Fruit fly (Drosophila melanogaster) whole organism, embryonic: Measurements from ENCODE around the gene CG42710.
A peak's percentile ranks its signal among the peaks of the same experiment; 100 is the strongest.

Experiments used
- CG10267 ChIP-seq: fragments of 200-800 bp; sonication (Bioruptor generic); optimal IDR thresholded peaks from 2 replicates; lab custom pipeline; 2018; ENCODE audit warnings: missing biosample characterization, mild to moderate bottlenecking, missing genetic modification characterization, moderate library complexity
- CG10959 ChIP-seq: fragments of 200-800 bp; sonication (Bioruptor generic); IDR thresholded peaks from 2 replicates; pipeline ENCODE4 v1.3.6; 2022; ENCODE audit warnings: missing biosample characterization, missing genetic modification characterization
- CG11093 ChIP-seq: fragments of 200-800 bp; sonication (Bioruptor generic); IDR thresholded peaks from 3 replicates; pipeline ENCODE4 v1.3.6; 2022; ENCODE audit warnings: missing biosample characterization, missing genetic modification characterization
- CG12299 ChIP-seq: fragments of 200-800 bp; sonication (Bioruptor generic); optimal IDR thresholded peaks from 2 replicates; lab custom pipeline; 2018; ENCODE audit warnings: missing biosample characterization, mild to moderate bottlenecking, missing genetic modification characterization
- CG12769 ChIP-seq: fragments of 200-800 bp; sonication (Bioruptor generic); optimal IDR thresholded peaks from 2 replicates; lab custom pipeline; 2019; ENCODE audit warnings: missing biosample characterization, mild to moderate bottlenecking, missing genetic modification characterization, moderate library complexity
- CG1529 ChIP-seq: fragments of 200-800 bp; sonication (Bioruptor generic); optimal IDR thresholded peaks from 3 replicates; lab custom pipeline; 2018; ENCODE audit warnings: missing biosample characterization, missing genetic modification characterization
- CG16815 ChIP-seq: fragments of 200-800 bp; sonication (Bioruptor generic); optimal IDR thresholded peaks from 3 replicates; lab custom pipeline; 2017; ENCODE audit warnings: missing biosample characterization, mild to moderate bottlenecking, missing genetic modification characterization
- CG17328 ChIP-seq: fragments of 200-800 bp; sonication (Bioruptor generic); IDR thresholded peaks from 2 replicates; pipeline ENCODE4 v1.3.6; 2022; ENCODE audit warnings: missing biosample characterization, missing genetic modification characterization
- CG31365 ChIP-seq: fragments of 200-800 bp; sonication (Bioruptor generic); optimal IDR thresholded peaks from 2 replicates; lab custom pipeline; 2018; ENCODE audit warnings: missing biosample characterization, mild to moderate bottlenecking, missing genetic modification characterization
- CG32772 ChIP-seq: fragments of 200-800 bp; sonication (Bioruptor generic); IDR thresholded peaks from 2 replicates; pipeline ENCODE4 v1.3.6; 2022; ENCODE audit warnings: missing biosample characterization, missing genetic modification characterization
- CG4360 ChIP-seq: fragments of 200-800 bp; sonication (Bioruptor generic); IDR thresholded peaks from 2 replicates; pipeline ENCODE4 v1.3.6; 2022; ENCODE audit warnings: missing biosample characterization, missing genetic modification characterization
- CG43689 ChIP-seq: fragments of 200-800 bp; sonication (Bioruptor generic); IDR thresholded peaks from 2 replicates; pipeline ENCODE4 v1.3.6; 2022; ENCODE audit warnings: missing biosample characterization, missing genetic modification characterization
- CG4424 ChIP-seq: fragments of 200-800 bp; sonication (Bioruptor generic); optimal IDR thresholded peaks from 3 replicates; lab custom pipeline; 2016; ENCODE audit warnings: missing biosample characterization, missing genetic modification characterization
- CG7271 ChIP-seq: fragments of 200-800 bp; sonication (Bioruptor generic); optimal IDR thresholded peaks from 2 replicates; lab custom pipeline; 2018; ENCODE audit warnings: missing biosample characterization, mild to moderate bottlenecking, missing genetic modification characterization, moderate library complexity
- CG7786 ChIP-seq: fragments of 200-800 bp; sonication (Bioruptor generic); optimal IDR thresholded peaks from 2 replicates; lab custom pipeline; 2016; ENCODE audit warnings: missing biosample characterization, missing genetic modification characterization
- CG9727 ChIP-seq: fragments of 200-800 bp; sonication (Bioruptor generic); optimal IDR thresholded peaks from 3 replicates; lab custom pipeline; 2017; ENCODE audit warnings: missing biosample characterization, mild to moderate bottlenecking, missing genetic modification characterization
- Dbx ChIP-seq: fragments of 200-800 bp; sonication (Bioruptor generic); IDR thresholded peaks from 3 replicates; pipeline ENCODE4 v1.3.6; 2022; ENCODE audit warnings: missing biosample characterization, missing genetic modification characterization
- Doc2 ChIP-seq: fragments of 200-800 bp; sonication (Bioruptor generic); IDR thresholded peaks from 2 replicates; pipeline ENCODE4 v1.3.6; 2022; ENCODE audit warnings: missing biosample characterization, missing genetic modification characterization
- E2f1 ChIP-seq: fragments of 200-800 bp; sonication (Bioruptor generic); IDR thresholded peaks from 2 replicates; pipeline ENCODE4 v1.3.6; 2022; ENCODE audit warnings: missing biosample characterization, missing genetic modification characterization
- Fer2 ChIP-seq: fragments of 200-800 bp; sonication (Bioruptor generic); optimal IDR thresholded peaks from 2 replicates; lab custom pipeline; 2018; ENCODE audit warnings: missing biosample characterization, mild to moderate bottlenecking, missing genetic modification characterization, moderate library complexity
- H2.0 ChIP-seq: fragments of 200-800 bp; sonication (Bioruptor generic); IDR thresholded peaks from 2 replicates; pipeline ENCODE4 v1.3.6; 2022; ENCODE audit warnings: missing biosample characterization, missing genetic modification characterization
- Hr39 ChIP-seq: fragments of >200 bp; optimal IDR thresholded peaks from 2 replicates; lab custom pipeline; 2017
- Lpt ChIP-seq: fragments of >200 bp; optimal IDR thresholded peaks from 2 replicates; lab custom pipeline; 2018; ENCODE audit warnings: missing biosample characterization, missing genetic modification characterization
- Mrtf ChIP-seq: fragments of 200-800 bp; sonication (Bioruptor generic); IDR thresholded peaks from 3 replicates; pipeline ENCODE4 v1.3.6; 2022; ENCODE audit warnings: missing biosample characterization, missing genetic modification characterization
- NFAT ChIP-seq: fragments of 200-800 bp; sonication (Bioruptor generic); IDR thresholded peaks from 2 replicates; pipeline ENCODE4 v1.3.6; 2022; ENCODE audit warnings: missing biosample characterization, missing genetic modification characterization
- Sin3A ChIP-seq: fragments of >200 bp; optimal IDR thresholded peaks from 2 replicates; lab custom pipeline; 2018
- Sox100B ChIP-seq: fragments of 200-800 bp; sonication (Bioruptor generic); optimal IDR thresholded peaks from 3 replicates; lab custom pipeline; 2018; ENCODE audit warnings: missing biosample characterization, mild to moderate bottlenecking, missing genetic modification characterization
- ap ChIP-seq: fragments of 200-800 bp; sonication (Bioruptor generic); IDR thresholded peaks from 2 replicates; pipeline ENCODE4 v1.3.6; 2022; ENCODE audit warnings: missing biosample characterization, missing genetic modification characterization
- ash1 ChIP-seq: fragments of 200-800 bp; sonication (Bioruptor generic); optimal IDR thresholded peaks from 2 replicates; lab custom pipeline; 2018; ENCODE audit warnings: missing biosample characterization, mild to moderate bottlenecking, missing genetic modification characterization
- bigmax ChIP-seq: fragments of 200-800 bp; sonication (Bioruptor generic); optimal IDR thresholded peaks from 2 replicates; lab custom pipeline; 2018; ENCODE audit warnings: missing biosample characterization, mild to moderate bottlenecking, missing genetic modification characterization
- bsh ChIP-seq, 2 experiments: fragments of 200-800 bp; sonication (Bioruptor generic); optimal IDR thresholded peaks; 2 replicates each; lab custom pipeline; 2017 to 2018; ENCODE audit warnings: mild to moderate bottlenecking in 2 of 2, missing biosample characterization in 2 of 2, missing genetic modification characterization in 2 of 2, moderate library complexity in 1 of 2
- ci ChIP-seq: fragments of 200-800 bp; sonication (Bioruptor generic); IDR thresholded peaks from 3 replicates; pipeline ENCODE4 v1.3.6; 2022; ENCODE audit warnings: missing biosample characterization, missing genetic modification characterization
- dmrt99B ChIP-seq: fragments of 200-800 bp; sonication (Bioruptor generic); optimal IDR thresholded peaks from 2 replicates; lab custom pipeline; 2018; ENCODE audit warnings: missing biosample characterization, mild to moderate bottlenecking, missing genetic modification characterization, moderate library complexity
- esg ChIP-seq: fragments of 200-800 bp; sonication (Bioruptor generic); conservative IDR thresholded peaks from 2 replicates; pipeline ENCODE4 v1.3.6; 2022; ENCODE audit warnings: missing biosample characterization, missing genetic modification characterization
- eve ChIP-seq, 2 experiments: fragments of >200 bp; optimal IDR thresholded peaks; 2 replicates each; lab custom pipeline; 2017; ENCODE audit warnings: missing biosample characterization in 2 of 2, missing genetic modification characterization in 2 of 2
- ewg ChIP-seq: fragments of 200-800 bp; sonication (Bioruptor generic); optimal IDR thresholded peaks from 3 replicates; lab custom pipeline; 2017; ENCODE audit warnings: mild to moderate bottlenecking, missing biosample characterization, missing genetic modification reagents, missing genetic modification characterization
- fd64A ChIP-seq: fragments of 200-800 bp; sonication (Bioruptor generic); optimal IDR thresholded peaks from 3 replicates; lab custom pipeline; 2018; ENCODE audit warnings: missing biosample characterization, mild to moderate bottlenecking, missing genetic modification characterization
- grau ChIP-seq: fragments of 200-800 bp; optimal IDR thresholded peaks from 3 replicates; lab custom pipeline; 2019; ENCODE audit warnings: missing biosample characterization, mild to moderate bottlenecking, missing genetic modification characterization, moderate library complexity
- gro ChIP-seq: fragments of 200-800 bp; sonication (Bioruptor generic); optimal IDR thresholded peaks from 2 replicates; lab custom pipeline; 2016; ENCODE audit warnings: missing biosample characterization, missing genetic modification characterization
- gt ChIP-seq: fragments of 200-800 bp; sonication (Bioruptor generic); IDR thresholded peaks from 2 replicates; pipeline ENCODE4 v1.3.6; 2022; ENCODE audit warnings: missing biosample characterization, missing genetic modification characterization
- oc ChIP-seq: fragments of 200-800 bp; sonication (Bioruptor generic); optimal IDR thresholded peaks from 2 replicates; lab custom pipeline; 2018; ENCODE audit warnings: missing biosample characterization, mild to moderate bottlenecking, missing genetic modification characterization, moderate library complexity
- odd ChIP-seq: fragments of 200-800 bp; sonication (Bioruptor generic); optimal IDR thresholded peaks from 2 replicates; lab custom pipeline; 2017; ENCODE audit warnings: missing biosample characterization, mild to moderate bottlenecking, missing genetic modification characterization
- peb ChIP-seq: fragments of 200-800 bp; sonication (Bioruptor generic); IDR thresholded peaks from 2 replicates; pipeline ENCODE4 v1.3.6; 2022; ENCODE audit warnings: missing biosample characterization, missing genetic modification characterization
- prd ChIP-seq, 3 experiments: fragments of >200 bp in 2 of 3; fragments of 200-800 bp in 1 of 3; sonication (Bioruptor generic) in 1 of 3; optimal IDR thresholded peaks in 2 of 3; IDR thresholded peaks in 1 of 3; 2 replicates in 2 of 3; 3 replicates in 1 of 3; pipeline versions ENCODE4 v1.3.6 to Lab custom; 2017 to 2022; ENCODE audit warnings: missing biosample characterization in 1 of 3, missing genetic modification characterization in 1 of 3
- pros ChIP-seq: fragments of 200-800 bp; sonication (Bioruptor generic); optimal IDR thresholded peaks from 3 replicates; lab custom pipeline; 2019; ENCODE audit warnings: missing biosample characterization, mild to moderate bottlenecking, missing genetic modification characterization, moderate library complexity
- pzg ChIP-seq: fragments of 200-800 bp; sonication (Bioruptor generic); optimal IDR thresholded peaks from 3 replicates; lab custom pipeline; 2018; ENCODE audit warnings: missing biosample characterization, mild to moderate bottlenecking, missing genetic modification characterization, moderate library complexity
- sens-2 ChIP-seq: fragments of 200-800 bp; sonication (Bioruptor generic); IDR thresholded peaks from 2 replicates; pipeline ENCODE4 v1.3.6; 2022; ENCODE audit warnings: missing biosample characterization, missing genetic modification characterization
- sima ChIP-seq: fragments of 200-800 bp; sonication (Bioruptor generic); optimal IDR thresholded peaks from 2 replicates; lab custom pipeline; 2016; ENCODE audit warnings: missing biosample characterization, missing genetic modification characterization
- toy ChIP-seq: fragments of 200-800 bp; sonication (Bioruptor generic); IDR thresholded peaks from 2 replicates; pipeline ENCODE4 v1.3.6; 2022; ENCODE audit warnings: missing biosample characterization, missing genetic modification characterization
- trem ChIP-seq: fragments of 200-800 bp; optimal IDR thresholded peaks from 3 replicates; lab custom pipeline; 2019; ENCODE audit warnings: missing biosample characterization, mild to moderate bottlenecking, missing genetic modification characterization, moderate library complexity
- trh ChIP-seq: fragments of 200-800 bp; sonication (Bioruptor generic); optimal IDR thresholded peaks from 2 replicates; lab custom pipeline; 2016; ENCODE audit warnings: missing biosample characterization, missing genetic modification characterization
- vvl ChIP-seq: fragments of 200-800 bp; sonication (Bioruptor generic); IDR thresholded peaks from 2 replicates; pipeline ENCODE4 v1.3.6; 2022; ENCODE audit warnings: missing biosample characterization, missing genetic modification characterization

The CG42710 gene

dm6 chr2L:8738253-8738665, 44.0 kb downstream of the CG42710 start (continued):
- TF ChIP-seq CG12769, result peak; percentile 72
- TF ChIP-seq pzg, result no peak
- TF ChIP-seq trh, result no peak
- no peak for TF ChIP-seq odd (GFP tag; lab: Kevin White, UChicago)
- no peak for TF ChIP-seq Sox100B (GFP tag; lab: Kevin White, UChicago)
- TF ChIP-seq CG10267 (tag; lab: Kevin White, UChicago), result no peak
- no peak for TF ChIP-seq sima (GFP tag; lab: Kevin White, UChicago)
- peak; percentile 52; the same call in 1 of the 2 replicates for TF ChIP-seq H2.0 (GFP tag; lab: Robert Waterston, UW)
- TF ChIP-seq CG10959, result no peak
- no peak for TF ChIP-seq gt (GFP tag; lab: Robert Waterston, UW)
- peak; percentile 60; the same call in 1 of the 2 replicates for TF ChIP-seq NFAT (GFP tag; lab: Robert Waterston, UW)
- TF ChIP-seq CG17328, result peak; percentile 51
- no peak for TF ChIP-seq CG1529
- peak; percentile 52 for TF ChIP-seq gro (GFP tag; lab: Kevin White, UChicago)
- TF ChIP-seq CG7786, result peak; percentile 23
- TF ChIP-seq eve (GFP tag; optimal IDR thresholded peaks at IDR 0.05; lab: Kevin White, UChicago), result no peak
- TF ChIP-seq prd (optimal IDR thresholded peaks at IDR 0.05; lab: Kevin White, UChicago), result no peak
- TF ChIP-seq prd (GFP tag; IDR thresholded peaks at IDR 0.05; lab: Robert Waterston, UW), result peak; percentile 54
- no peak for TF ChIP-seq CG12299 (tag; lab: Kevin White, UChicago)
- peak; percentile 4 for TF ChIP-seq CG31365
- peak; percentile 80 for TF ChIP-seq ci (GFP tag; lab: Robert Waterston, UW)
- no peak for TF ChIP-seq oc (tag; lab: Kevin White, UChicago)
- no peak for TF ChIP-seq Sin3A (lab: Kevin White, UChicago)
- TF ChIP-seq pros (GFP tag; lab: Kevin White, UChicago), result no peak
- TF ChIP-seq ash1 (GFP tag; lab: Kevin White, UChicago), result no peak
- TF ChIP-seq vvl (GFP tag; lab: Robert Waterston, UW), result no peak
- peak; percentile 4 for TF ChIP-seq ewg (GFP tag; lab: Kevin White, UChicago)
- TF ChIP-seq E2f1, result 0 out of 2 replicates have a peak, but pooled peaks have one; percentile 25
- no peak for TF ChIP-seq fd64A
- no peak for TF ChIP-seq Hr39 (lab: Kevin White, UChicago)
- no peak for TF ChIP-seq Fer2 (tag; lab: Kevin White, UChicago)
- no peak for TF ChIP-seq CG7271 (tag; lab: Kevin White, UChicago)
- TF ChIP-seq CG32772 (GFP tag; lab: Robert Waterston, UW), result 0 out of 2 replicates have a peak, but pooled peaks have one; percentile 25
- peak; percentile 46; the same call in 1 of the 2 replicates for TF ChIP-seq CG4360 (GFP tag; lab: Robert Waterston, UW)
- peak; percentile 51 for TF ChIP-seq dmrt99B (tag; lab: Kevin White, UChicago)
- TF ChIP-seq peb (GFP tag; lab: Robert Waterston, UW), result no peak
- TF ChIP-seq CG16815 (GFP tag; lab: Kevin White, UChicago), result no peak
- TF ChIP-seq toy, result no peak
- no peak for TF ChIP-seq esg
- TF ChIP-seq ap (GFP tag; lab: Robert Waterston, UW), result 0 out of 2 replicates have a peak, but pooled peaks have one; percentile 19
- TF ChIP-seq trem, result no peak
- no peak for TF ChIP-seq Mrtf (GFP tag; lab: Robert Waterston, UW)
- TF ChIP-seq Doc2 (GFP tag; lab: Robert Waterston, UW), result no peak
- TF ChIP-seq bigmax (GFP tag; lab: Kevin White, UChicago), result no peak
- no peak for TF ChIP-seq Lpt (GFP tag; lab: Kevin White, UChicago)
- no peak for TF ChIP-seq CG43689 (GFP tag; lab: Robert Waterston, UW)
- no peak for TF ChIP-seq sens-2 (GFP tag; lab: Robert Waterston, UW)
- peak in 1 of 2 experiments; percentile 13 for TF ChIP-seq bsh (GFP tag; optimal IDR thresholded peaks at IDR 0.05; lab: Kevin White, UChicago)
- peak; percentile 50 for TF ChIP-seq grau (tag; lab: Kevin White, UChicago)
- no peak for TF ChIP-seq CG11093 (GFP tag; lab: Robert Waterston, UW)
- peak; percentile 28 for TF ChIP-seq CG9727
- TF ChIP-seq Dbx, result 0 out of 3 replicates have a peak, but pooled peaks have one; percentile 53
- TF ChIP-seq CG4424 (GFP tag; lab: Kevin White, UChicago), result peak; percentile 31
